Worm (Caenorhabditis elegans) whole organism, young adult: ENCODE results near the gene noca-1.

Experiments
- B0336.3 ChIP-seq: fragments of 200-800 bp; sonication (Bioruptor generic); IDR thresholded peaks from 2 replicates; pipeline ENCODE4 v1.3.6; 2022; ENCODE audit warnings: missing genetic modification characterization, missing compliant biosample characterization
- D2030.7 ChIP-seq: fragments of 200-800 bp; sonication (Bioruptor generic); IDR thresholded peaks from 2 replicates; pipeline ENCODE4 v1.3.6; 2022; ENCODE audit warnings: missing genetic modification reagents, missing genetic modification characterization, missing compliant biosample characterization
- F22D6.2 ChIP-seq: sonication (generic microtip); optimal IDR thresholded peaks from 2 replicates; lab custom pipeline; 2016; ENCODE audit warnings: mild to moderate bottlenecking, missing genetic modification characterization, missing compliant biosample characterization
- F23B12.7 ChIP-seq: sonication (generic microtip); optimal IDR thresholded peaks from 2 replicates; lab custom pipeline; 2017; ENCODE audit warnings: missing genetic modification characterization, mild to moderate bottlenecking, missing compliant biosample characterization, antibody characterized with exemption, moderate library complexity; ENCODE audit not compliant: insufficient read depth
- K11D2.4 ChIP-seq: fragments of 200-800 bp; sonication (Bioruptor generic); IDR thresholded peaks from 2 replicates; pipeline ENCODE4 v1.3.6; 2022; ENCODE audit warnings: missing genetic modification reagents, missing genetic modification characterization, missing compliant biosample characterization
- T26A5.8 ChIP-seq: sonication (generic microtip); optimal IDR thresholded peaks from 2 replicates; lab custom pipeline; 2016; ENCODE audit warnings: missing genetic modification characterization, missing compliant biosample characterization
- Y53F4B.3 ChIP-seq: fragments of 200-800 bp; sonication (Bioruptor generic); IDR thresholded peaks from 2 replicates; pipeline ENCODE4 v1.3.6; 2022; ENCODE audit warnings: missing genetic modification reagents, missing genetic modification characterization, missing compliant biosample characterization
- Y56A3A.18 ChIP-seq: fragments of 200-800 bp; sonication (Bioruptor generic); IDR thresholded peaks from 2 replicates; pipeline ENCODE4 v1.3.6; 2022; ENCODE audit warnings: missing genetic modification reagents, missing genetic modification characterization, missing compliant biosample characterization
- atf-7 ChIP-seq: sonication (generic microtip); optimal IDR thresholded peaks from 2 replicates; lab custom pipeline; 2017; ENCODE audit warnings: mild to moderate bottlenecking, missing genetic modification characterization, missing compliant biosample characterization
- attf-5 ChIP-seq: fragments of 200-800 bp; sonication (Bioruptor generic); optimal IDR thresholded peaks from 2 replicates; lab custom pipeline; 2018; ENCODE audit warnings: mild to moderate bottlenecking, missing genetic modification characterization, missing compliant biosample characterization
- bed-2 ChIP-seq: fragments of 200-800 bp; sonication (Bioruptor generic); IDR thresholded peaks from 2 replicates; pipeline ENCODE4 v1.3.6; 2022; ENCODE audit warnings: missing genetic modification reagents, missing genetic modification characterization, missing compliant biosample characterization
- cebp-2 ChIP-seq: fragments of 200-800 bp; sonication (Bioruptor generic); IDR thresholded peaks from 2 replicates; pipeline ENCODE4 v1.3.6; 2022; ENCODE audit warnings: missing genetic modification characterization, missing compliant biosample characterization
- ceh-27 ChIP-seq: fragments of 200-800 bp; sonication (Bioruptor generic); optimal IDR thresholded peaks from 2 replicates; lab custom pipeline; 2018; ENCODE audit warnings: mild to moderate bottlenecking, missing genetic modification characterization, moderate library complexity, missing compliant biosample characterization
- ceh-91 ChIP-seq: fragments of 200-800 bp; sonication (Bioruptor generic); IDR thresholded peaks from 2 replicates; pipeline ENCODE4 v1.3.6; 2022; ENCODE audit warnings: missing genetic modification reagents, missing genetic modification characterization, missing compliant biosample characterization
- dox-1 ChIP-seq: fragments of 200-800 bp; sonication (Bioruptor generic); IDR thresholded peaks from 2 replicates; pipeline ENCODE4 v1.3.6; 2022; ENCODE audit warnings: missing genetic modification reagents, missing genetic modification characterization, missing compliant biosample characterization
- egl-18 ChIP-seq: fragments of 200-800 bp; sonication (Bioruptor generic); IDR thresholded peaks from 2 replicates; pipeline ENCODE4 v1.3.6; 2022; ENCODE audit warnings: missing genetic modification reagents, missing genetic modification characterization, missing compliant biosample characterization
- egl-44 ChIP-seq: fragments of 200-800 bp; sonication (Bioruptor generic); IDR thresholded peaks from 2 replicates; pipeline ENCODE4 v1.3.6; 2022; ENCODE audit warnings: missing genetic modification reagents, missing genetic modification characterization, missing compliant biosample characterization
- ets-4 ChIP-seq: fragments of 200-800 bp; sonication (Bioruptor generic); optimal IDR thresholded peaks from 2 replicates; lab custom pipeline; 2018; ENCODE audit warnings: mild to moderate bottlenecking, missing genetic modification characterization, missing compliant biosample characterization
- hrde-1 ChIP-seq: sonication (generic microtip); optimal IDR thresholded peaks from 2 replicates; lab custom pipeline; 2016; ENCODE audit warnings: missing genetic modification characterization, mild to moderate bottlenecking, missing compliant biosample characterization, moderate library complexity, missing genotype, missing genetic modification reagents, borderline replicate concordance
- lag-1 ChIP-seq: fragments of 200-800 bp; sonication (Bioruptor generic); IDR thresholded peaks from 2 replicates; pipeline ENCODE4 v1.3.6; 2022; ENCODE audit warnings: missing genetic modification reagents, missing genetic modification characterization, missing compliant biosample characterization
- let-607 ChIP-seq, 2 experiments: fragments of 200-800 bp in 1 of 2; sonication (Bioruptor generic) in 1 of 2; sonication (generic microtip) in 1 of 2; optimal IDR thresholded peaks; 2 replicates each; lab custom pipeline; 2016 to 2018; ENCODE audit warnings: mild to moderate bottlenecking in 2 of 2, missing compliant biosample characterization in 2 of 2, missing genetic modification characterization in 2 of 2, moderate library complexity in 2 of 2, missing genotype in 1 of 2
- lin-35 ChIP-seq, 3 experiments: fragments of 150-350 bp in 2 of 3; sonication (generic microtip) in 1 of 3; optimal IDR thresholded peaks; 2 replicates each; lab custom pipeline; 2014 to 2018; ENCODE audit warnings: missing biosample characterization in 3 of 3, missing genetic modification characterization in 3 of 3, missing genetic modification reagents in 3 of 3
- lin-40 ChIP-seq: sonication (generic microtip); optimal IDR thresholded peaks from 2 replicates; lab custom pipeline; 2016; ENCODE audit warnings: missing genetic modification characterization, mild to moderate bottlenecking, missing compliant biosample characterization, missing genotype, missing genetic modification reagents
- lin-54 ChIP-seq: fragments of 200-800 bp; sonication (Bioruptor generic); optimal IDR thresholded peaks from 2 replicates; lab custom pipeline; 2018; ENCODE audit warnings: mild to moderate bottlenecking, missing genetic modification characterization, missing compliant biosample characterization
- lir-1 ChIP-seq: fragments of 200-800 bp; sonication (Bioruptor generic); conservative IDR thresholded peaks from 2 replicates; pipeline ENCODE4 v1.3.6; 2022; ENCODE audit warnings: missing genetic modification reagents, missing genetic modification characterization, missing compliant biosample characterization
- lsy-27 ChIP-seq: sonication (generic microtip); optimal IDR thresholded peaks from 2 replicates; lab custom pipeline; 2017; ENCODE audit warnings: missing genetic modification characterization, mild to moderate bottlenecking, missing compliant biosample characterization, antibody characterized with exemption, missing genotype, borderline replicate concordance; ENCODE audit not compliant: insufficient read depth
- madf-8 ChIP-seq: fragments of 200-800 bp; sonication (Bioruptor generic); conservative IDR thresholded peaks from 2 replicates; pipeline ENCODE4 v1.3.6; 2022; ENCODE audit warnings: missing genetic modification reagents, missing genetic modification characterization, missing compliant biosample characterization
- mcd-1 ChIP-seq: fragments of 200-800 bp; sonication (Bioruptor generic); IDR thresholded peaks from 2 replicates; pipeline ENCODE4 v1.3.6; 2022; ENCODE audit warnings: missing genetic modification reagents, missing genetic modification characterization, missing compliant biosample characterization
- mel-28 ChIP-seq: sonication (generic microtip); optimal IDR thresholded peaks from 2 replicates; lab custom pipeline; 2016; ENCODE audit warnings: borderline replicate concordance, mild to moderate bottlenecking, missing genetic modification characterization, missing compliant biosample characterization
- mes-4 ChIP-seq: sonication (generic microtip); optimal IDR thresholded peaks from 2 replicates; lab custom pipeline; 2016; ENCODE audit warnings: missing genotype, missing genetic modification characterization, missing compliant biosample characterization
- nfya-1 ChIP-seq: sonication (generic microtip); optimal IDR thresholded peaks from 2 replicates; lab custom pipeline; 2017; ENCODE audit warnings: antibody characterized with exemption, missing compliant biosample characterization, missing genetic modification characterization, borderline replicate concordance; ENCODE audit not compliant: insufficient read depth
- nhr-80 ChIP-seq: sonication (generic microtip); optimal IDR thresholded peaks from 2 replicates; lab custom pipeline; 2016; ENCODE audit warnings: missing genetic modification characterization, missing compliant biosample characterization
- rcor-1 ChIP-seq: fragments of 200-800 bp; sonication (Bioruptor generic); IDR thresholded peaks from 2 replicates; pipeline ENCODE4 v1.3.6; 2022; ENCODE audit warnings: missing genetic modification reagents, missing genetic modification characterization, missing compliant biosample characterization
- rec-8 ChIP-seq, 2 experiments: sonication (generic microtip); optimal IDR thresholded peaks; 2 replicates each; lab custom pipeline; 2016; ENCODE audit warnings: mild to moderate bottlenecking in 2 of 2, missing genetic modification characterization in 2 of 2, missing genetic modification reagents in 2 of 2, missing genotype in 2 of 2, missing biosample characterization in 1 of 2, missing compliant biosample characterization in 1 of 2, moderate library complexity in 1 of 2
- repo-1 ChIP-seq: sonication (generic microtip); optimal IDR thresholded peaks from 2 replicates; lab custom pipeline; 2017; ENCODE audit warnings: mild to moderate bottlenecking, missing genetic modification characterization, missing compliant biosample characterization
- snpc-4 ChIP-seq, 5 experiments: fragments of 150-350 bp in 1 of 5; sonication (generic microtip) in 4 of 5; optimal IDR thresholded peaks; 2 replicates each; lab custom pipeline; 2014 to 2018; ENCODE audit warnings: missing genetic modification characterization in 5 of 5, missing biosample characterization in 3 of 5, antibody characterized with exemption in 2 of 5, mild to moderate bottlenecking in 2 of 5, missing compliant biosample characterization in 2 of 5, missing genotype in 2 of 5, moderate library complexity in 2 of 5, missing genetic modification reagents in 1 of 5

The noca-1 gene

ce11 chrV:13162885-13163284 is 10.2 kb downstream of the noca-1 start (continued):
- no peak for TF ChIP-seq lir-1 (GFP tag; lab: Robert Waterston, UW)

ce11 chrV:13163841-13164240 is 11.1 kb downstream of the noca-1 start:
- no peak for TF ChIP-seq mes-4 (tag; lab: Kevin White, UChicago)
- no peak for TF ChIP-seq attf-5 (GFP tag; lab: Kevin White, UChicago)
- peak; percentile 58 for TF ChIP-seq dox-1
- TF ChIP-seq mel-28 (tag; lab: Kevin White, UChicago): no peak
- no peak for TF ChIP-seq lin-35 (GFP tag; optimal IDR thresholded peaks at IDR 0.05; lab: Kevin White, UChicago)
- peak; percentile 47 for TF ChIP-seq ets-4 (GFP tag; lab: Kevin White, UChicago)
- no peak for TF ChIP-seq ceh-27 (GFP tag; lab: Kevin White, UChicago)
- TF ChIP-seq hrde-1: no peak
- no peak for TF ChIP-seq lin-40
- TF ChIP-seq nfya-1 (tag; lab: Kevin White, UChicago): no peak
- no peak for TF ChIP-seq K11D2.4 (GFP tag; lab: Robert Waterston, UW)
- peak; percentile 91 for TF ChIP-seq nhr-80 (tag; lab: Kevin White, UChicago)
- TF ChIP-seq mcd-1 (GFP tag; lab: Robert Waterston, UW): peak; percentile 33; the same call in 1 of the 2 replicates
- TF ChIP-seq lsy-27: no peak
- TF ChIP-seq lag-1 (GFP tag; lab: Robert Waterston, UW): no peak
- no peak for TF ChIP-seq snpc-4 (GFP tag; optimal IDR thresholded peaks at IDR 0.05; lab: Kevin White, UChicago)
- peak in 2 of 4 experiments; percentile 1 to 55 for TF ChIP-seq snpc-4 (tag; optimal IDR thresholded peaks at IDR 0.05; lab: Kevin White, UChicago)
- TF ChIP-seq F22D6.2 (tag; lab: Kevin White, UChicago): no peak
- TF ChIP-seq Y53F4B.3: no peak
- peak; percentile 54 for TF ChIP-seq atf-7 (tag; lab: Kevin White, UChicago)
- TF ChIP-seq repo-1: peak; percentile 33
- no peak for TF ChIP-seq rec-8 (tag; optimal IDR thresholded peaks at IDR 0.05; lab: Kevin White, UChicago)
- TF ChIP-seq egl-44 (GFP tag; lab: Robert Waterston, UW): 0 out of 2 replicates have a peak, but pooled peaks have one; percentile 43
- TF ChIP-seq let-607 (tag; optimal IDR thresholded peaks at IDR 0.05; lab: Kevin White, UChicago): peak; percentile 65 to 94
- TF ChIP-seq lin-54 (GFP tag; lab: Kevin White, UChicago): peak; percentile 18
- no peak for TF ChIP-seq bed-2 (GFP tag; lab: Robert Waterston, UW)
- TF ChIP-seq B0336.3 (GFP tag; lab: Robert Waterston, UW): peak; percentile 25; the same call in 1 of the 2 replicates
- no peak for TF ChIP-seq ceh-91
- no peak for TF ChIP-seq egl-18
- peak; percentile 63 for TF ChIP-seq F23B12.7 (tag; lab: Kevin White, UChicago)
- TF ChIP-seq T26A5.8 (tag; lab: Kevin White, UChicago): no peak

- TF ChIP-seq egl-44 (GFP tag; lab: Robert Waterston, UW) (no peak), rcor-1 (GFP tag; lab: Robert Waterston, UW) (no peak), cebp-2 (GFP tag; lab: Robert Waterston, UW) (no peak), madf-8 (GFP tag; lab: Robert Waterston, UW) (no peak), D2030.7 (GFP tag; lab: Robert Waterston, UW) (no peak), mcd-1 (GFP tag; lab: Robert Waterston, UW) (no peak), Y56A3A.18 (GFP tag; lab: Robert Waterston, UW) (no peak), Y53F4B.3 (no peak)
These were observed 12.5 kb downstream of the noca-1 start for ce11 chrV:13165244-13165643.
